Comparison of ENCODE assay signal across 1 fruit fly cellular context in the genomic region with DNA sequence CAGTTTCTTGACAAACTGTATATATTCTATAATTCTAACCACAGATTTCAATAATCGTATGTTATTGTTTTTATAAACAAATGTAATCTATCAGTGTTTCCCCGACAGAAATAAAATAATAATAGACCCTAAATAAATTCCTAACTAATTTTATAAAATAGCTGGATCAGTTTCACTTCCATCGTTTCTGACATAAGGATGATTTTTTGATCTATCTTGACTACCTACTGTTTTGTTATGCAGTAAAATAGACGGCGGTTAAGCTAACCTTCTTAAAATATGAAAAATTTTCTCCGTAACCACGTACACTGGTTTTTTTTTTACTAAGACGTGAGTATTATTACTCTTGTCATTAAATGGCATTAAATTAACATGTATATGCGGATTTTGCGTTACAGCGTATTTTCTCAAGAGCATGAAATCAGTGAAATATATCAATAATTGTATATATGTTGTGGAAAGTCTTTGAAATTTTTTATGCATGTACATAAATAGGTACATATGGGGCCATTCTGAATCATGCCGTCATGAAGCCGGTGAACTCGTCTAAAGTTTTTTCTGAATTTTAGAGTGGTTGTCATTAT.
TF ChIP-seq lines count a peak whose summit lies in the region.

No protein-coding gene starts in this region.

TF ChIP-seq in whole organism, embryonic, 481 proteins besides CTCF, POLR2A, EP300 and RAD21 (continued from another document):
- TF ChIP-seq esg (GFP tag; conservative IDR thresholded peaks at IDR 0.05; lab: Robert Waterston, UW) = no peak
- peak; percentile 39 for TF ChIP-seq pzg (GFP tag; optimal IDR thresholded peaks at IDR 0.05; lab: Kevin White, UChicago)
- no peak for TF ChIP-seq sob (GFP tag; IDR thresholded peaks at IDR 0.05; lab: Robert Waterston, UW)
- TF ChIP-seq mam (GFP tag; optimal IDR thresholded peaks at IDR 0.05; lab: Kevin White, UChicago) = no peak
- TF ChIP-seq ara (GFP tag; IDR thresholded peaks at IDR 0.05; lab: Robert Waterston, UW) = no peak
- peak; percentile 98 for TF ChIP-seq CG30020 (tag; optimal IDR thresholded peaks at IDR 0.05; lab: Kevin White, UChicago)
- TF ChIP-seq nerfin-1 (tag; optimal IDR thresholded peaks at IDR 0.05; lab: Kevin White, UChicago) = no peak
- peak; percentile 20 for TF ChIP-seq CG17568 (GFP tag; optimal IDR thresholded peaks at IDR 0.05; lab: Kevin White, UChicago)
- TF ChIP-seq maf-S (GFP tag; optimal IDR thresholded peaks at IDR 0.05; lab: Kevin White, UChicago) = no peak
- TF ChIP-seq HLH54F (GFP tag; optimal IDR thresholded peaks at IDR 0.05; lab: Kevin White, UChicago) = no peak
- peak; percentile 82 for TF ChIP-seq Ets97D (GFP tag; optimal IDR thresholded peaks at IDR 0.05; lab: Kevin White, UChicago)
- TF ChIP-seq slp2 (GFP tag; optimal IDR thresholded peaks at IDR 0.05; lab: Kevin White, UChicago) = no peak
- TF ChIP-seq YL-1 (GFP tag; optimal IDR thresholded peaks at IDR 0.05; lab: Kevin White, UChicago) = peak; percentile 17
- peak; percentile 21 for TF ChIP-seq CG8089 (GFP tag; optimal IDR thresholded peaks at IDR 0.05; lab: Kevin White, UChicago)
- TF ChIP-seq nau (GFP tag; optimal IDR thresholded peaks at IDR 0.05; lab: Kevin White, UChicago) = no peak
- TF ChIP-seq pfk (GFP tag; optimal IDR thresholded peaks at IDR 0.05; lab: Kevin White, UChicago) = peak; percentile 90
- TF ChIP-seq CG17912 (GFP tag; optimal IDR thresholded peaks at IDR 0.05; lab: Kevin White, UChicago) = peak; percentile 58
- TF ChIP-seq MESR4 (GFP tag; optimal IDR thresholded peaks at IDR 0.05; lab: Kevin White, UChicago) = peak; percentile 89
- TF ChIP-seq CG11504 (tag; optimal IDR thresholded peaks at IDR 0.05; lab: Kevin White, UChicago) = no peak
- TF ChIP-seq CG12071 (GFP tag; optimal IDR thresholded peaks at IDR 0.05; lab: Kevin White, UChicago) = no peak
- peak; percentile 95 for TF ChIP-seq CG17802 (tag; optimal IDR thresholded peaks at IDR 0.05; lab: Kevin White, UChicago)
- no peak for TF ChIP-seq HmgZ (tag; optimal IDR thresholded peaks at IDR 0.05; lab: Kevin White, UChicago)
- TF ChIP-seq Dfd (GFP tag; optimal IDR thresholded peaks at IDR 0.05; lab: Kevin White, UChicago) = no peak
- TF ChIP-seq Hmr (GFP tag; optimal IDR thresholded peaks at IDR 0.05; lab: Kevin White, UChicago) = no peak
- TF ChIP-seq CG2678 (tag; optimal IDR thresholded peaks at IDR 0.05; lab: Kevin White, UChicago) = no peak
- no peak for TF ChIP-seq wor (GFP tag; IDR thresholded peaks at IDR 0.05; lab: Robert Waterston, UW)
- TF ChIP-seq Sry-β (GFP tag; optimal IDR thresholded peaks at IDR 0.05; lab: Kevin White, UChicago) = no peak
- TF ChIP-seq CG12659 (GFP tag; optimal IDR thresholded peaks at IDR 0.05; lab: Kevin White, UChicago) = peak; percentile 63
- TF ChIP-seq Hr3 (GFP tag; optimal IDR thresholded peaks at IDR 0.05; lab: Kevin White, UChicago) = no peak
- TF ChIP-seq gem (tag; optimal IDR thresholded peaks at IDR 0.05; lab: Kevin White, UChicago) = no peak
- TF ChIP-seq sens (GFP tag; lab: Kevin White, UChicago) = peak; percentile 32
- TF ChIP-seq Atf3 (GFP tag; optimal IDR thresholded peaks at IDR 0.05; lab: Kevin White, UChicago) = no peak
- peak; percentile 68; the same call in 1 of the 3 replicates for TF ChIP-seq row (GFP tag; IDR thresholded peaks at IDR 0.05; lab: Robert Waterston, UW)
- no peak for TF ChIP-seq Meics (GFP tag; optimal IDR thresholded peaks at IDR 0.05; lab: Kevin White, UChicago)
- peak; percentile 50 for TF ChIP-seq bigmax (GFP tag; optimal IDR thresholded peaks at IDR 0.05; lab: Kevin White, UChicago)
- no peak for TF ChIP-seq CG9932 (GFP tag; IDR thresholded peaks at IDR 0.05; lab: Robert Waterston, UW)
- TF ChIP-seq CG1603 (tag; optimal IDR thresholded peaks at IDR 0.05; lab: Kevin White, UChicago) = peak; percentile 100
- TF ChIP-seq CG4707 (GFP tag; optimal IDR thresholded peaks at IDR 0.05; lab: Kevin White, UChicago) = no peak
- TF ChIP-seq CG14710 (tag; optimal IDR thresholded peaks at IDR 0.05; lab: Kevin White, UChicago) = peak; percentile 23
- no peak for TF ChIP-seq Bgb (GFP tag; IDR thresholded peaks at IDR 0.05; lab: Robert Waterston, UW; ENCODE audit: partially characterized antibody)
- no peak for TF ChIP-seq sug (tag; optimal IDR thresholded peaks at IDR 0.05; lab: Kevin White, UChicago)
- no peak for TF ChIP-seq CG6654 (GFP tag; optimal IDR thresholded peaks at IDR 0.05; lab: Kevin White, UChicago)
- TF ChIP-seq CG8359 (GFP tag; optimal IDR thresholded peaks at IDR 0.05; lab: Kevin White, UChicago; ENCODE audit: borderline replicate concordance) = no peak
- TF ChIP-seq CG7357 (GFP tag; IDR thresholded peaks at IDR 0.05; lab: Robert Waterston, UW) = peak; percentile 69; the same call in 2 of the 3 replicates
- TF ChIP-seq CG2875 (GFP tag; optimal IDR thresholded peaks at IDR 0.05; lab: Kevin White, UChicago) = no peak
- TF ChIP-seq Vsx1 (GFP tag; optimal IDR thresholded peaks at IDR 0.05; lab: Kevin White, UChicago) = no peak
- no peak for TF ChIP-seq CG17361 (GFP tag; IDR thresholded peaks at IDR 0.05; lab: Robert Waterston, UW)
- no peak for TF ChIP-seq CG3995 (GFP tag; optimal IDR thresholded peaks at IDR 0.05; lab: Kevin White, UChicago)
- no peak for TF ChIP-seq tx (GFP tag; optimal IDR thresholded peaks at IDR 0.05; lab: Kevin White, UChicago)
- TF ChIP-seq wdn (GFP tag; IDR thresholded peaks at IDR 0.05; lab: Robert Waterston, UW) = no peak
- TF ChIP-seq Scr (GFP tag; IDR thresholded peaks at IDR 0.05; lab: Robert Waterston, UW; ENCODE audit: partially characterized antibody) = no peak
- no peak for TF ChIP-seq CG7839 (tag; optimal IDR thresholded peaks at IDR 0.05; lab: Kevin White, UChicago)
